Fruit fly (Drosophila melanogaster) whole organism, prepupa: ENCODE data around the gene Axs.
A peak's percentile ranks its signal among the peaks of the same experiment; 100 is the strongest.

ENCODE experiments used
- CG15336 ChIP-seq: fragments of 200-800 bp; sonication (Bioruptor generic); IDR thresholded peaks from 2 replicates; pipeline ENCODE4 v1.3.6; 2022; ENCODE audit warnings: missing biosample characterization, missing genetic modification characterization
- CG1621 ChIP-seq: fragments of 200-800 bp; sonication (Bioruptor generic); optimal IDR thresholded peaks from 3 replicates; lab custom pipeline; 2018; ENCODE audit warnings: missing biosample characterization, mild to moderate bottlenecking, missing genetic modification characterization
- CG3032 ChIP-seq: fragments of 200-800 bp; optimal IDR thresholded peaks from 2 replicates; lab custom pipeline; 2019; ENCODE audit warnings: missing biosample characterization, mild to moderate bottlenecking, missing genetic modification characterization, moderate library complexity
- CG31627 ChIP-seq: fragments of 200-800 bp; sonication (Bioruptor generic); optimal IDR thresholded peaks from 3 replicates; lab custom pipeline; 2016; ENCODE audit warnings: missing biosample characterization, missing genetic modification characterization
- CG32006 ChIP-seq: fragments of 200-800 bp; sonication (Bioruptor generic); optimal IDR thresholded peaks from 3 replicates; lab custom pipeline; 2017; ENCODE audit warnings: missing biosample characterization, mild to moderate bottlenecking, missing genetic modification characterization
- CG3919 ChIP-seq: fragments of 200-800 bp; sonication (Bioruptor generic); optimal IDR thresholded peaks from 3 replicates; lab custom pipeline; 2016; ENCODE audit warnings: missing biosample characterization, missing genetic modification characterization
- CG4318 ChIP-seq: fragments of 200-800 bp; sonication (Bioruptor generic); optimal IDR thresholded peaks from 3 replicates; lab custom pipeline; 2017; ENCODE audit warnings: missing biosample characterization, mild to moderate bottlenecking, missing genetic modification characterization
- CG6276 ChIP-seq: fragments of 200-800 bp; sonication (Bioruptor generic); optimal IDR thresholded peaks from 2 replicates; lab custom pipeline; 2017; ENCODE audit warnings: missing biosample characterization, mild to moderate bottlenecking, missing genetic modification characterization
- CG6808 ChIP-seq: fragments of 200-800 bp; sonication (Bioruptor generic); optimal IDR thresholded peaks from 3 replicates; lab custom pipeline; 2017; ENCODE audit warnings: missing biosample characterization, missing genetic modification characterization, mild to moderate bottlenecking, moderate library complexity, missing genetic modification reagents
- CG6854 ChIP-seq: fragments of 200-800 bp; sonication (Bioruptor generic); optimal IDR thresholded peaks from 2 replicates; lab custom pipeline; 2017; ENCODE audit warnings: missing biosample characterization, mild to moderate bottlenecking, missing genetic modification characterization
- CG8119 ChIP-seq: fragments of 200-800 bp; sonication (Bioruptor generic); IDR thresholded peaks from 3 replicates; pipeline ENCODE4 v1.3.6; 2022; ENCODE audit warnings: missing biosample characterization, missing genetic modification characterization
- CG9139 ChIP-seq: fragments of 200-800 bp; sonication (Bioruptor generic); optimal IDR thresholded peaks from 3 replicates; lab custom pipeline; 2017; ENCODE audit warnings: missing biosample characterization, mild to moderate bottlenecking, missing genetic modification characterization
- Eip75B ChIP-seq: fragments of 200-800 bp; sonication (Bioruptor generic); optimal IDR thresholded peaks from 3 replicates; lab custom pipeline; 2016; ENCODE audit warnings: missing biosample characterization, missing genetic modification characterization
- Eip78C ChIP-seq: fragments of 200-800 bp; sonication (Bioruptor generic); peaks from one replicate; lab custom pipeline; 2016; ENCODE audit warnings: missing biosample characterization, missing genetic modification characterization
- Eip93F ChIP-seq: fragments of 200-800 bp; sonication (Bioruptor generic); optimal IDR thresholded peaks from 2 replicates; lab custom pipeline; 2016; ENCODE audit warnings: missing biosample characterization, mild to moderate bottlenecking, missing genetic modification characterization
- Ets96B ChIP-seq: fragments of 200-800 bp; optimal IDR thresholded peaks from 2 replicates; lab custom pipeline; 2019; ENCODE audit warnings: missing biosample characterization, mild to moderate bottlenecking, missing genetic modification characterization, moderate library complexity
- Hr39 ChIP-seq: fragments of 200-800 bp; sonication (Bioruptor generic); optimal IDR thresholded peaks from 2 replicates; lab custom pipeline; 2016; ENCODE audit warnings: missing biosample characterization, missing genetic modification characterization
- Hr4 ChIP-seq: fragments of 200-800 bp; sonication (Bioruptor generic); optimal IDR thresholded peaks from 3 replicates; lab custom pipeline; 2016; ENCODE audit warnings: missing biosample characterization, missing genetic modification characterization
- Lpt ChIP-seq: fragments of 200-800 bp; sonication (Bioruptor generic); optimal IDR thresholded peaks from 3 replicates; lab custom pipeline; 2016; ENCODE audit warnings: missing biosample characterization, missing genetic modification characterization
- Met ChIP-seq: fragments of 200-800 bp; sonication (Bioruptor generic); optimal IDR thresholded peaks from 3 replicates; lab custom pipeline; 2016; ENCODE audit warnings: missing biosample characterization, missing genetic modification characterization
- OdsH ChIP-seq: fragments of 200-800 bp; sonication (Bioruptor generic); optimal IDR thresholded peaks from 3 replicates; lab custom pipeline; 2016; ENCODE audit warnings: missing biosample characterization, missing genetic modification characterization
- Smox ChIP-seq: fragments of 200-800 bp; sonication (Bioruptor generic); optimal IDR thresholded peaks from 3 replicates; lab custom pipeline; 2016; ENCODE audit warnings: missing biosample characterization, missing genetic modification characterization
- Sox102F ChIP-seq: fragments of 200-800 bp; sonication (Bioruptor generic); optimal IDR thresholded peaks from 2 replicates; lab custom pipeline; 2016; ENCODE audit warnings: missing biosample characterization, mild to moderate bottlenecking, missing genetic modification characterization
- achi ChIP-seq: fragments of 200-800 bp; sonication (Bioruptor generic); optimal IDR thresholded peaks from 3 replicates; lab custom pipeline; 2016; ENCODE audit warnings: missing biosample characterization, missing genetic modification characterization
- cyc ChIP-seq: fragments of 200-800 bp; sonication (Bioruptor generic); optimal IDR thresholded peaks from 3 replicates; lab custom pipeline; 2016; ENCODE audit warnings: missing biosample characterization, missing genetic modification characterization
- dac ChIP-seq: fragments of 200-800 bp; sonication (Bioruptor generic); optimal IDR thresholded peaks from 2 replicates; lab custom pipeline; 2017; ENCODE audit warnings: missing biosample characterization, mild to moderate bottlenecking, missing genetic modification characterization
- dsx ChIP-seq: fragments of 200-800 bp; optimal IDR thresholded peaks from 3 replicates; lab custom pipeline; 2019; ENCODE audit warnings: missing biosample characterization, mild to moderate bottlenecking, missing genetic modification characterization, moderate library complexity; ENCODE audit not compliant: poor library complexity, severe bottlenecking
- esn ChIP-seq: fragments of 200-800 bp; sonication (Bioruptor generic); optimal IDR thresholded peaks from 2 replicates; lab custom pipeline; 2016; ENCODE audit warnings: missing biosample characterization, mild to moderate bottlenecking, missing genetic modification characterization, moderate library complexity
- fd85E ChIP-seq: fragments of 200-800 bp; sonication (Bioruptor generic); optimal IDR thresholded peaks from 3 replicates; lab custom pipeline; 2016; ENCODE audit warnings: missing biosample characterization, missing genetic modification characterization
- lz ChIP-seq: fragments of 200-800 bp; sonication (Bioruptor generic); optimal IDR thresholded peaks from 3 replicates; lab custom pipeline; 2016; ENCODE audit warnings: missing biosample characterization, missing genetic modification characterization
- pdm3 ChIP-seq: fragments of 200-800 bp; sonication (Bioruptor generic); optimal IDR thresholded peaks from 3 replicates; lab custom pipeline; 2016; ENCODE audit warnings: missing biosample characterization, missing genetic modification characterization
- salr ChIP-seq, 2 experiments: fragments of 200-800 bp; sonication (Bioruptor generic); optimal IDR thresholded peaks; 3 replicates each; lab custom pipeline; 2016 to 2018; ENCODE audit warnings: missing biosample characterization in 2 of 2, missing genetic modification characterization in 2 of 2, mild to moderate bottlenecking in 1 of 2
- spab ChIP-seq: fragments of 200-800 bp; sonication (Bioruptor generic); optimal IDR thresholded peaks from 2 replicates; lab custom pipeline; 2017; ENCODE audit warnings: missing biosample characterization, mild to moderate bottlenecking, missing genetic modification characterization, missing genetic modification reagents
- topi ChIP-seq: fragments of 200-800 bp; sonication (Bioruptor generic); optimal IDR thresholded peaks from 3 replicates; lab custom pipeline; 2016; ENCODE audit warnings: missing biosample characterization, missing genetic modification characterization
- vri ChIP-seq: fragments of 200-800 bp; sonication (Bioruptor generic); optimal IDR thresholded peaks from 3 replicates; lab custom pipeline; 2016; ENCODE audit warnings: missing biosample characterization, mild to moderate bottlenecking, missing genetic modification characterization

Gene Axs

dm6 chrX:16670691-16671481 lies 12.8 kb downstream of the Axs start (continued):
- TF ChIP-seq CG6854 (GFP tag; lab: Kevin White, UChicago) (no peak), salr (GFP tag; optimal IDR thresholded peaks at IDR 0.05; lab: Kevin White, UChicago) (no peak), Lpt (no peak), CG3032 (tag; lab: Kevin White, UChicago) (no peak), dac (GFP tag; lab: Kevin White, UChicago) (no peak), CG6808 (GFP tag; lab: Kevin White, UChicago) (no peak), pdm3 (GFP tag; lab: Kevin White, UChicago) (peak; percentile 6), fd85E (GFP tag; lab: Kevin White, UChicago) (no peak), Smox (GFP tag; lab: Kevin White, UChicago) (no peak), Eip93F (GFP tag; lab: Kevin White, UChicago) (no peak), spab (GFP tag; lab: Kevin White, UChicago) (no peak), cyc (GFP tag; lab: Kevin White, UChicago) (no peak), OdsH (GFP tag; lab: Kevin White, UChicago) (peak; percentile 10), Sox102F (GFP tag; lab: Kevin White, UChicago) (peak; percentile 22), CG3919 (GFP tag; lab: Kevin White, UChicago) (no peak), CG15336 (GFP tag; lab: Robert Waterston, UW) (0 out of 2 replicates have a peak, but pooled peaks have one; percentile 17)

DNA sequence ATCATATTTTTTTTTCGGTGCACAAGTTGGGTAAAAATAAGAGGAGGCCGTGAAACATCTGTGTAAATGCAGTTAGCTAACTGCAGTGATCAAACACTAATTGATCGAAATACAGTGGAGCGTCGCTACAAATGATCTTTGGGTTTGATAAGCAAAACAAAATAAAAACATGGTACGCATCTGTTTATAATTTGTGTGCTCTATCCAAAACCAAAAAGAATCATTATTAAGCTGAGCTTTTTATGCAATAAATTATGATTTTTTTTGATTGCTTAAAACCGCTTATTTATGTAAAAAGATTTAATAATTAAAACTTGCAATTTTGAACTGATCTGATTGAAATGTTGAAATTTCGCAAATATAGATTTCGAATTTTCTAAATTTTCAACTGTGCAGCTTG lies 13.4 kb downstream of the Axs start:
- TF ChIP-seq CG8119 (GFP tag; lab: Robert Waterston, UW), result peak; percentile 31; the same call in 1 of the 3 replicates
- peak; percentile 37 for TF ChIP-seq pdm3 (GFP tag; lab: Kevin White, UChicago)
- TF ChIP-seq CG6276, result peak; percentile 32
- peak in 1 of 2 experiments; percentile 9 for TF ChIP-seq salr (GFP tag; optimal IDR thresholded peaks at IDR 0.05; lab: Kevin White, UChicago)
- peak; percentile 33 for TF ChIP-seq cyc (GFP tag; lab: Kevin White, UChicago)
- peak; percentile 34 for TF ChIP-seq Smox (GFP tag; lab: Kevin White, UChicago)
- peak; percentile 35 for TF ChIP-seq Hr4 (GFP tag; lab: Kevin White, UChicago)
- no peak for TF ChIP-seq CG6808 (GFP tag; lab: Kevin White, UChicago)
- peak; percentile 6 for TF ChIP-seq Sox102F (GFP tag; lab: Kevin White, UChicago)
- peak; percentile 29 for TF ChIP-seq CG31627
- peak; percentile 64 for TF ChIP-seq CG32006 (GFP tag; lab: Kevin White, UChicago)
- peak; percentile 29 for TF ChIP-seq Hr39 (GFP tag; lab: Kevin White, UChicago)
- no peak for TF ChIP-seq Eip75B (GFP tag; lab: Kevin White, UChicago)
- TF ChIP-seq dsx (GFP tag; lab: Kevin White, UChicago), result no peak
- TF ChIP-seq lz (GFP tag; lab: Kevin White, UChicago), result peak; percentile 13
- TF ChIP-seq OdsH (GFP tag; lab: Kevin White, UChicago), result peak; percentile 14
- peak; percentile 27 for TF ChIP-seq achi (GFP tag; lab: Kevin White, UChicago)
- peak; percentile 47 for TF ChIP-seq esn
- TF ChIP-seq CG1621 (tag; lab: Kevin White, UChicago), result no peak
- TF ChIP-seq Eip78C (GFP tag; lab: Kevin White, UChicago), result peak; percentile 45

DNA sequence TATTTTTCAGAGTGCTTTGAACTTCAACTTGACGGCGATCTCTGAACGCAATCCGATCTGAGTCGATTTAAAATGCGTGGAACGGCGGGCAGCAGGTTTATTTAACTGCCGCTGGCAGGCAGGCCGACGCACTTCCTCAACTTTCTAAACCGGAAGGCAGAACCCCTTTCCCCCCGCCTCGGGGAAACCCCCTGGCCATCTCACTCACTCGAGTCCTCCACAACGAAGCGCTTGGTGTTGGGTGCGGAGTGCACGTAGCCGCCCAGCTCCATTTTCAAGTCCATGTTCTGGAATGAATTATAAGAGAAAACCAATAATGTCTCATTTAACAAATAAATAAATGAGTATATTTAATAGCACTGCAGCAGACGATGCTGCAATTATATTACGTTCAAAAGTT lies 13.8 kb downstream of the Axs start:
- TF ChIP-seq Eip93F (GFP tag; lab: Kevin White, UChicago) (no peak), CG9139 (GFP tag; lab: Kevin White, UChicago) (no peak), dsx (GFP tag; lab: Kevin White, UChicago) (no peak), CG3032 (tag; lab: Kevin White, UChicago) (no peak), salr (GFP tag; optimal IDR thresholded peaks at IDR 0.05; lab: Kevin White, UChicago) (no peak), topi (GFP tag; lab: Kevin White, UChicago) (no peak), Ets96B (no peak), spab (GFP tag; lab: Kevin White, UChicago) (no peak), CG4318 (GFP tag; lab: Kevin White, UChicago) (no peak), Met (GFP tag; lab: Kevin White, UChicago) (peak; percentile 4), vri (GFP tag; lab: Kevin White, UChicago) (no peak), Eip78C (GFP tag; lab: Kevin White, UChicago) (peak; percentile 51)
